Fruit fly (Drosophila melanogaster): ENCODE results near the gene CG13312.
A peak's percentile ranks its signal among the peaks of the same experiment; 100 is the strongest.

Gene CG13312

dm6 chr3L:8772998-8773684, 33.9 kb downstream of the CG13312 start (continued):
- TF ChIP-seq CG18619 (GFP tag; optimal IDR thresholded peaks at IDR 0.05) (peak; percentile 67), Poxn (GFP tag; IDR thresholded peaks at IDR 0.05) (no peak), CG13287 (GFP tag; IDR thresholded peaks at IDR 0.05; ENCODE audit: partially characterized antibody) (no peak), CG9876 (GFP tag; optimal IDR thresholded peaks at IDR 0.05) (no peak), CG17912 (GFP tag; optimal IDR thresholded peaks at IDR 0.05) (no peak), sens (GFP tag) (peak; percentile 96), gro (GFP tag; optimal IDR thresholded peaks at IDR 0.05) (no peak), Adf1 (GFP tag; IDR thresholded peaks at IDR 0.05) (no peak), HLH3B (GFP tag; IDR thresholded peaks at IDR 0.05) (peak; percentile 62), cato (GFP tag; optimal IDR thresholded peaks at IDR 0.05; ENCODE audit: borderline replicate concordance) (peak; percentile 60), CG17829 (tag; optimal IDR thresholded peaks at IDR 0.05) (peak; percentile 81), az2 (GFP tag; optimal IDR thresholded peaks at IDR 0.05) (peak; percentile 72), hb (GFP tag; IDR thresholded peaks at IDR 0.05; ENCODE audit: partially characterized antibody) (no peak), Six4 (GFP tag; optimal IDR thresholded peaks at IDR 0.05) (peak; percentile 39), CG15601 (tag; optimal IDR thresholded peaks at IDR 0.05) (peak; percentile 83), sisA (GFP tag; IDR thresholded peaks at IDR 0.05) (peak; percentile 57; the same call in 1 of the 2 replicates), scrt (GFP tag; optimal IDR thresholded peaks at IDR 0.05) (peak; percentile 34), gem (tag; optimal IDR thresholded peaks at IDR 0.05) (peak; percentile 86), CG4854 (GFP tag; optimal IDR thresholded peaks at IDR 0.05) (peak; percentile 38), Fer1 (GFP tag; optimal IDR thresholded peaks at IDR 0.05) (no peak), Med (GFP tag) (peak; percentile 63), Atf6 (GFP tag; IDR thresholded peaks at IDR 0.05) (peak; percentile 60; the same call in 1 of the 2 replicates), CG2875 (GFP tag; optimal IDR thresholded peaks at IDR 0.05) (peak; percentile 71), E2f1 (GFP tag; IDR thresholded peaks at IDR 0.05) (peak; percentile 56), CG8478 (optimal IDR thresholded peaks at IDR 0.05) (no peak), CG12155 (GFP tag; optimal IDR thresholded peaks at IDR 0.05) (peak; percentile 55), CG18764 (GFP tag; optimal IDR thresholded peaks at IDR 0.05) (peak; percentile 48), CG17361 (GFP tag; IDR thresholded peaks at IDR 0.05) (peak; percentile 86), row (GFP tag; IDR thresholded peaks at IDR 0.05) (peak; percentile 83), CG10274 (GFP tag; optimal IDR thresholded peaks at IDR 0.05) (no peak), CG12391 (tag; optimal IDR thresholded peaks at IDR 0.05) (peak; percentile 85), Mad (GFP tag; optimal IDR thresholded peaks at IDR 0.05) (peak; percentile 61), kah (GFP tag; optimal IDR thresholded peaks at IDR 0.05) (no peak), CG13296 (GFP tag; optimal IDR thresholded peaks at IDR 0.05) (peak; percentile 25), BtbVII (GFP tag; optimal IDR thresholded peaks at IDR 0.05) (no peak), bcd (GFP tag; optimal IDR thresholded peaks at IDR 0.05) (peak; percentile 60), CTCF (GFP tag; optimal IDR thresholded peaks at IDR 0.05) (no peak), corto (GFP tag; optimal IDR thresholded peaks at IDR 0.05) (no peak), MBD-R2 (GFP tag; IDR thresholded peaks at IDR 0.05) (no peak), ato (GFP tag; IDR thresholded peaks at IDR 0.05; ENCODE audit: partially characterized antibody) (no peak), gce (GFP tag; IDR thresholded peaks at IDR 0.05) (0 out of 3 replicates have a peak, but pooled peaks have one; percentile 33), CG1603 (tag; optimal IDR thresholded peaks at IDR 0.05) (peak; percentile 77), ci (GFP tag; IDR thresholded peaks at IDR 0.05) (peak; percentile 82), CG10979 (tag; optimal IDR thresholded peaks at IDR 0.05) (peak; percentile 85), hth (optimal IDR thresholded peaks at IDR 0.05) (no peak), CG6272 (GFP tag; IDR thresholded peaks at IDR 0.05) (peak; percentile 70), CG2120 (GFP tag; optimal IDR thresholded peaks at IDR 0.05) (no peak), CG14710 (tag; optimal IDR thresholded peaks at IDR 0.05) (peak; percentile 81), CG14050 (GFP tag; IDR thresholded peaks at IDR 0.05) (peak; percentile 59), CG11695 (GFP tag; IDR thresholded peaks at IDR 0.05) (peak; percentile 73; the same call in 2 of the 3 replicates), Sry-δ (GFP tag; optimal IDR thresholded peaks at IDR 0.05) (no peak)
